Worm (Caenorhabditis elegans): ENCODE measurements around the gene B0393.4.

Gene B0393.4

DNA sequence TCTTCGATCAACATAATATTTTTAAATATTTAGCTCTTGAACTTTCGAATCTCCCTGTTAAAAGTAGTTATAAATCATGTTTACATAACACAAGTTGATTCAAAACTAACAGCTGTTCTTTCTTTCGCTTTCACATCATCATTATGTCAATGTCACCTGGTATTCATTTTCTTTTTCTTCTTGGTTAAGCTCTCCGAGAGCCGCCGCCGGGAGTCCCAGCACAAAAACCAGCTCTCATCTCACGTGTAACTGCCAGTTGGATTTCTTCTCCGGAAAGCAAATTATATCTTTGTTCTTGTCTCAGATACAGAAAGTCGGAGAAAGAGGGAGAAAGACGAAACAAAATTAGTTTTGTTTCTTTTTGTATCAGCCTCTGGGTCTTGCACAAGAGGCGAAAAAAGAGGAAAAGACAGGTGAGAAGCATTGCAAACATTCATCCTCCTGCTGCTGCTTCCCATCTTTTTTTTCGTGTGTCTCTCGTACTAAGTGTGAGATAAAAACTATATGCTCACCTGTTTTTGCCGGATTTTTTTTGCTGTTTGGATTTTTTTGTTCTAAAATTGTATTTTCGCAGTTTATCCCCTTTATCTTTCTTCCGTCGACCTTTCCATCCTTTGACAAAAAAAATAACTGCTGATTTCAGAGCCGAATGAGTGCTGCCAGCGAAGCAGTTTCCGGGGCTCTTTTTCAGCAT is 32.0 kb downstream of the B0393.4 start, which contains the start of gene F17C8.3:
Gene F17C8.3 (plus strand): TSS at position 644 of the 694 bp plus-strand sequence.
- TF ChIP-seq K12H6.12 (tag; optimal IDR thresholded peaks at IDR 0.05) (peak; percentile 21), bed-2 (GFP tag; IDR thresholded peaks at IDR 0.05) (no peak), ztf-3 (GFP tag; optimal IDR thresholded peaks at IDR 0.05) (no peak), zfh-2 (GFP tag; conservative IDR thresholded peaks at IDR 0.05) (no peak), lsl-1 (GFP tag; optimal IDR thresholded peaks at IDR 0.05) (no peak), aptf-2 (GFP tag; conservative IDR thresholded peaks at IDR 0.05) (no peak), somi-1 (GFP tag; optimal IDR thresholded peaks at IDR 0.05) (peak; percentile 17)

ce11 chrIII:4723922-4724321 is 39.5 kb downstream of the B0393.4 start:
- TF ChIP-seq cebp-2 (GFP tag; IDR thresholded peaks at IDR 0.05) (no peak), sptf-2 (GFP tag; optimal IDR thresholded peaks at IDR 0.05) (no peak), ceh-40 (GFP tag; IDR thresholded peaks at IDR 0.05) (no peak), ztf-28 (GFP tag; IDR thresholded peaks at IDR 0.05) (no peak), zfh-2 (GFP tag; conservative IDR thresholded peaks at IDR 0.05) (peak; percentile 54), Y53F4B.3 (GFP tag; IDR thresholded peaks at IDR 0.05) (no peak), tbx-9 (tag; optimal IDR thresholded peaks at IDR 0.05; ENCODE audit: borderline replicate concordance) (no peak), hlh-12 (tag; optimal IDR thresholded peaks at IDR 0.05) (no peak)

DNA sequence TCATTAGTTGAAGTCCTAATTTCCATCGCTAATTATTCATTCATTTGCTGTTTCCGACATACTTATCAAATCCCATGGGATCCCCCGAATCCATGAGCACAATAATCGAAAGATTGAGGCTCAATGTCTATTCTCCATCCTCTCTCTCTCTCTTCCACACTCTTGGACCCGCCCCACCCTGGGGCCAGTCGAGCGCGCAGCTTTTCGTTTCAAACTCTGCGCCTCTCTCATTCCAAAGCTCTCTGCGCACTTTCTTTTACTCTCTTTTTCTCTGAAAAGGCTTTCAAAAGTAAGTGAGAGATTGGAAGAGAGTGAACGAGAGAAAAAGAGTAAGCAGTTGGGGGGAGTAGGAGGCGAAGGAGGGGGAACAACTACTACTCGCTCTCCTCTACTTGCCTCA is 41.7 kb downstream of the B0393.4 start, which contains the start of gene acy-1:
Gene acy-1 (plus strand): TSS at position 346 of the 400 bp plus-strand sequence.
- TF ChIP-seq snpc-1.1 (tag; optimal IDR thresholded peaks at IDR 0.05; ENCODE audit: insufficient read depth) (no peak), T07F8.4 (tag; optimal IDR thresholded peaks at IDR 0.05) (no peak), F55B11.4 (tag; optimal IDR thresholded peaks at IDR 0.05; ENCODE audit: borderline replicate concordance, insufficient read depth) (no peak), sea-2 (GFP tag; IDR thresholded peaks at IDR 0.05) (no peak), ZK185.1 (tag; optimal IDR thresholded peaks at IDR 0.05; ENCODE audit: poor library complexity, severe bottlenecking) (no peak), lin-26 (GFP tag; IDR thresholded peaks at IDR 0.05) (no peak), Y95B8A.8 (GFP tag; IDR thresholded peaks at IDR 0.05) (no peak), egl-18 (GFP tag; IDR thresholded peaks at IDR 0.05) (no peak), tbp1 (GFP tag; optimal IDR thresholded peaks at IDR 0.05) (no peak), egl-44 (GFP tag; IDR thresholded peaks at IDR 0.05) (no peak), zfh-2 (GFP tag; conservative IDR thresholded peaks at IDR 0.05) (peak; percentile 88), B0035.1 (tag; optimal IDR thresholded peaks at IDR 0.05) (no peak), B0261.1 (tag; optimal IDR thresholded peaks at IDR 0.05) (no peak), ccch-3 (GFP tag; optimal IDR thresholded peaks at IDR 0.05) (no peak), nfya-2 (GFP tag; IDR thresholded peaks at IDR 0.05) (no peak), unc-62 (GFP tag; optimal IDR thresholded peaks at IDR 0.05) (no peak), nhr-27 (tag; optimal IDR thresholded peaks at IDR 0.05) (no peak), Y67H2A.10 (GFP tag; conservative IDR thresholded peaks at IDR 0.05) (no peak), F57C9.4 (tag; optimal IDR thresholded peaks at IDR 0.05) (no peak), fkh-3 (tag; optimal IDR thresholded peaks at IDR 0.05) (no peak), F10E7.11 (tag; optimal IDR thresholded peaks at IDR 0.05) (no peak), K12H6.12 (tag; optimal IDR thresholded peaks at IDR 0.05) (peak; percentile 75), somi-1 (GFP tag; optimal IDR thresholded peaks at IDR 0.05) (no peak), lin-40 (tag; optimal IDR thresholded peaks at IDR 0.05) (peak; percentile 36), ekl-4 (GFP tag; IDR thresholded peaks at IDR 0.05) (no peak), nhr-120 (GFP tag; IDR thresholded peaks at IDR 0.05) (no peak), let-526 (GFP tag; IDR thresholded peaks at IDR 0.05) (no peak), ama-1 (optimal IDR thresholded peaks at IDR 0.05) (no peak), ama-1 (GFP tag; optimal IDR thresholded peaks at IDR 0.05) (no peak), F33H1.4 (GFP tag; IDR thresholded peaks at IDR 0.05) (no peak), hmg-20 (GFP tag; IDR thresholded peaks at IDR 0.05) (no peak), hrde-1 (tag; optimal IDR thresholded peaks at IDR 0.05; ENCODE audit: borderline replicate concordance) (no peak), pbrm-1 (GFP tag; IDR thresholded peaks at IDR 0.05) (no peak), rpc-1 (optimal IDR thresholded peaks at IDR 0.05) (no peak), rpc-1 (tag; optimal IDR thresholded peaks at IDR 0.05) (no peak)

Data from whole organism, young adult.